Worm (Caenorhabditis elegans): ENCODE results near the gene T12D8.10.

T12D8.10 gene

ce11 chrIII:13672654-13673330, 30.7 kb upstream of the T12D8.10 start, which contains the start of gene aqp-11:
Gene aqp-11, plus strand, starts transcription at chrIII:13673280.
- no peak for TF ChIP-seq Y5F2A.4 (GFP tag; optimal IDR thresholded peaks at IDR 0.05)
- no peak for TF ChIP-seq F10B5.3 (tag; optimal IDR thresholded peaks at IDR 0.05)
- no peak for TF ChIP-seq ZK337.2 (GFP tag; IDR thresholded peaks at IDR 0.05)
- no peak for TF ChIP-seq snpc-1.2 (GFP tag; IDR thresholded peaks at IDR 0.05)
- no peak for TF ChIP-seq pha-4 (GFP tag; IDR thresholded peaks at IDR 0.05)
- no peak for TF ChIP-seq pha-4 (tag; optimal IDR thresholded peaks at IDR 0.05)
- TF ChIP-seq zfp-2 (tag; optimal IDR thresholded peaks at IDR 0.05), result no peak
- no peak for TF ChIP-seq lir-3 (tag; optimal IDR thresholded peaks at IDR 0.05)
- no peak for TF ChIP-seq daf-16 (GFP tag; optimal IDR thresholded peaks at IDR 0.05)
- peak; percentile 47 for TF ChIP-seq daf-16 (tag; optimal IDR thresholded peaks at IDR 0.05)
- TF ChIP-seq aly-2 (tag; optimal IDR thresholded peaks at IDR 0.05), result no peak
- TF ChIP-seq ceh-44 (GFP tag; IDR thresholded peaks at IDR 0.05), result no peak
- TF ChIP-seq nhr-48 (tag; optimal IDR thresholded peaks at IDR 0.05), result no peak
- TF ChIP-seq daf-12 (tag; optimal IDR thresholded peaks at IDR 0.05), result no peak
- no peak for TF ChIP-seq hlh-11 (tag; optimal IDR thresholded peaks at IDR 0.05)
- no peak for TF ChIP-seq hif-1 (tag; optimal IDR thresholded peaks at IDR 0.05)
- no peak for TF ChIP-seq madf-5 (GFP tag; IDR thresholded peaks at IDR 0.05)
- TF ChIP-seq php-3 (GFP tag; IDR thresholded peaks at IDR 0.05), result 0 out of 2 replicates have a peak, but pooled peaks have one; percentile 47
- TF ChIP-seq mxl-3 (GFP tag; optimal IDR thresholded peaks at IDR 0.05), result peak; percentile 37
- peak; percentile 41 for TF ChIP-seq nhr-28 (tag; optimal IDR thresholded peaks at IDR 0.05)
- TF ChIP-seq set-16 (GFP tag; IDR thresholded peaks at IDR 0.05), result no peak
- TF ChIP-seq dve-1 (tag; optimal IDR thresholded peaks at IDR 0.05; ENCODE audit: insufficient read depth), result peak; percentile 51
- TF ChIP-seq nhr-11 (tag; optimal IDR thresholded peaks at IDR 0.05), result no peak
- no peak for TF ChIP-seq lin-1 (GFP tag; IDR thresholded peaks at IDR 0.05)
- no peak for TF ChIP-seq unc-130 (GFP tag; optimal IDR thresholded peaks at IDR 0.05)
- no peak for TF ChIP-seq nhr-25 (tag; optimal IDR thresholded peaks at IDR 0.05; ENCODE audit: borderline replicate concordance, insufficient read depth)
- no peak for TF ChIP-seq snpc-4 (tag; optimal IDR thresholded peaks at IDR 0.05)
- peak; percentile 52 for TF ChIP-seq pqm-1 (tag; optimal IDR thresholded peaks at IDR 0.05)
- no peak for TF ChIP-seq daf-8 (GFP tag; IDR thresholded peaks at IDR 0.05)
- TF ChIP-seq jun-1 (tag; optimal IDR thresholded peaks at IDR 0.05), result no peak
- TF ChIP-seq hlh-30 (tag; optimal IDR thresholded peaks at IDR 0.05; ENCODE audit: insufficient read depth), result peak; percentile 5
- TF ChIP-seq lin-38 (GFP tag; IDR thresholded peaks at IDR 0.05), result no peak
- TF ChIP-seq dmd-6 (GFP tag; IDR thresholded peaks at IDR 0.05), result peak; percentile 48; the same call in 1 of the 2 replicates

- TF ChIP-seq lin-39 (tag; optimal IDR thresholded peaks at IDR 0.05), result no peak
- peak in 1 of 2 experiments; percentile 92 for TF ChIP-seq unc-62 (GFP tag; optimal IDR thresholded peaks at IDR 0.05 in 1 of 2)
- TF ChIP-seq unc-62 (tag; optimal IDR thresholded peaks at IDR 0.05), result no peak
These were observed 27.4 kb upstream of the T12D8.10 start for ce11 chrIII:13669519-13669918.

ce11 chrIII:13667739-13668138, 25.6 kb upstream of the T12D8.10 start, which contains the start of gene flp-15:
Gene flp-15, minus strand, starts transcription at chrIII:13667839.
- TF ChIP-seq unc-62 (GFP tag; optimal IDR thresholded peaks at IDR 0.05 in 1 of 2) (peak in 1 of 2 experiments; percentile 47), unc-62 (tag; optimal IDR thresholded peaks at IDR 0.05) (no peak), spr-1 (tag; optimal IDR thresholded peaks at IDR 0.05) (no peak)

All from whole organism, L4 larva.